Fruit fly (Drosophila melanogaster): Measurements from ENCODE around the gene nkd.

Gene nkd

DNA sequence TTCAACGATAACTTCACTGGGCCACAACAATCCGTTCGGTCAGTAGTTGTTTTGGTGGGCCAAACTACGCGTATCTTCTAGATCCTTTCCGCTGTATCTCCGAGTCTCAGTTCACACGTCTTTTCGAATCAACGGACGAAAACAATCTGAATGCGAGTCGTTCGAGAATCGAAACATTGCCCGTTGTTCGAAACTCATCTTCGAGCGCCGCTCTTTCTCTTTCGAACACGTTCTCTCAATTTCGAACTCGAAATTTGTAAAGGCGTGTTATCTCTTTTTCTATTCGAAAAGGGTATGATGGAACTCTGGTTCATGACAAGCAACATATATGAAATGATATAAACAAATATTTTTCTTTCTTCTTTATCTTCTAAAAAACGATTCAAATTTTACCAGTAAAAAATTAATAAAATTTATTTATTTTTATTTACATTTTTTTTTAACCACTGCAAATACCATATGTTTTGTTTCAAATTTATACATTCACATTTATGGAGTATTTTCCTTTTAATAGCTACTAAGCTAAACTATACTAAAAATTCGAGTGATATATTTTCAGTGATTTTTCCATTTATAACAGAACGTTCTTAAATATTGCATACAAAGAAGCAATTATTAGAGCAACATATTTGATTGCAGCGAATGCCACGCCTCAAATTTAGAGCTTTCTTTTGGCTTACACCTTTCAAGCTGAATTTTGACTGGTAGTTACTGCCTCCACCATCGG is at the start of gene nkd:
TSS of gene nkd (minus strand) at position 151 of the 727 bp plus-strand sequence.
- TF ChIP-seq EcR (GFP tag; optimal IDR thresholded peaks at IDR 0.05), result no peak
- no peak for TF ChIP-seq CG8478 (optimal IDR thresholded peaks at IDR 0.05)
- TF ChIP-seq pan (optimal IDR thresholded peaks at IDR 0.05), result peak; percentile 70
- TF ChIP-seq psq (optimal IDR thresholded peaks at IDR 0.05), result no peak
- TF ChIP-seq usp (GFP tag; optimal IDR thresholded peaks at IDR 0.05), result no peak
- no peak for TF ChIP-seq Dll (optimal IDR thresholded peaks at IDR 0.05)

DNA sequence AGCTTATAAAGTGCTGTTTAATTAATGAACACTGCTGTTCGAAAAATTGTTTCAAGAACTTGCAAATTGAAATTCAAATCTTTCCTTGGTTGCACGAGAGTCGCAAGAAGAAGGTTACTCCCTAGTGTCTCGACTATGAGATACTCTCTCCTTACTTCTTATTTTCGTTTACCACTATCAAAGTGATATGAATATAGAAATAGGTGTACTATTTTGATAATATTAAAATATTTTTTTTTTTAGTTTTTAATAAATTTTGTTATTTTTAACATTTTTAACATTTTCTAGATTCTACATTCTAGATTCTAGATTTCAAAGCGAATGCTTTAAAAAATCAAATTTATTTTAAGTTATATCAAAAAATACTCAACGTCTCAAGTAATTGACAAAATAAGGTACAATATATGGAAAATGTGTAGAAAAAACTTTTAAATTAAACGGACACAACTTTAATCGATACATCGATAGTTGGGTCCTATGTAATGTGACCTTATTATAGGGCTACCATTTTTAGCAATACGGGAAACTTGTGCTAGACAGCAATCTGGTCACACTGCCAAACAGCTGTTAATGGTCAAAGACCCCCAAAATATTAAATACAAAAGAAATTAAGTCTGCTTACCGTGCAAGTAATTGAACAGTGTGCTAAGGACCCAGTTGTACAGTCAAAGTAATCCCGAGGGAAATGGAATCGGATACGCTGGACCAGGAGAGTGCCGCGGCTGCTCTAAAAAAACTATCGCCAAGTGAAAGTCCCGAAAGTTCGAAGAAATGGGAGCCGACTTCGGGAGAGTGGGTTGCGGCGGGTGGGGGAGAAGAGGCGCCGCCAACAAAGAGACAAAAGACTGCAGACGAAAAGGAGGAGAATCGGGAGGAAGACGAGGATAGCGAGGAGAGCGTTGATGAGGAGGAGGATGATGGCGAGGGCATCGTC is 47.1 kb upstream of the nkd start, which contains the start of gene MESR6:
TSS of gene MESR6 (plus strand) at position 546 of the 934 bp plus-strand sequence.
- TF ChIP-seq pan (optimal IDR thresholded peaks at IDR 0.05) (no peak), Dll (optimal IDR thresholded peaks at IDR 0.05) (no peak), CG8478 (optimal IDR thresholded peaks at IDR 0.05) (no peak), EcR (GFP tag; optimal IDR thresholded peaks at IDR 0.05) (peak; percentile 93 to 97)

DNA sequence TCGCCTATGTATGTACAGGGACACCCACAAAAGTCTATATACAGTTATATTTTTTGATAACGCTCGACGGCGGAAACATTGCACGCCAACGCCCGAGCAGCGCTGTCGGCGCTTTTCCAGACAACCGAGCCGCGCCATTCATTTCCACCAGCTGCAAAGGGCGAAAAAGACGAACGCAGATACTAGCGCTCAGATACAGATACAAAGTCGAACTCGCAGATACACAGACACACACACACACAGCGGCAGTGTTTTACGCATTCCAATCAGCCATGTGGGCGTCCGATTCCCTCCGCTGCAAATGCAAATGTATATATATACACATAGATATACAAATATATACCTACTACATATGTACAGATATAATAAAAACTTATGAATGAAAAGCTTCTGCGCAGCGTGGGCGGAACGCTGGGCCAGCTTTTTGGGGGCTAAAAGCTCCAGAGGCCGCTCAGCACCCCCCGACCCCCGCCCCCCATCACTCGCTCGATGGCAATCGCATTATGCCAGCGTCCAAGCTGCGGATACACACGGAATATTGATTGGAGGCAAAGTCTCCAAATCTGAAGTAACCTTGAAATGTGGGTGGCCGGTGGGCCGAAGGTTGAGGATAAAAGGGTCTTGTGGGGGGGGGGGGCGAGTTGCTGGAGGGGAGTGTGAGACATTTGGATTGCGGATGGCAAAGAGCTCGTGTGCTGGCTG is 46.3 kb upstream of the nkd start:
- no peak for TF ChIP-seq usp (GFP tag; optimal IDR thresholded peaks at IDR 0.05)
- TF ChIP-seq Dll (optimal IDR thresholded peaks at IDR 0.05), result no peak
- no peak for TF ChIP-seq CG8478 (optimal IDR thresholded peaks at IDR 0.05)
- TF ChIP-seq psq (optimal IDR thresholded peaks at IDR 0.05), result no peak
- no peak for TF ChIP-seq pan (optimal IDR thresholded peaks at IDR 0.05)
- no peak for TF ChIP-seq EcR (GFP tag; optimal IDR thresholded peaks at IDR 0.05)

DNA sequence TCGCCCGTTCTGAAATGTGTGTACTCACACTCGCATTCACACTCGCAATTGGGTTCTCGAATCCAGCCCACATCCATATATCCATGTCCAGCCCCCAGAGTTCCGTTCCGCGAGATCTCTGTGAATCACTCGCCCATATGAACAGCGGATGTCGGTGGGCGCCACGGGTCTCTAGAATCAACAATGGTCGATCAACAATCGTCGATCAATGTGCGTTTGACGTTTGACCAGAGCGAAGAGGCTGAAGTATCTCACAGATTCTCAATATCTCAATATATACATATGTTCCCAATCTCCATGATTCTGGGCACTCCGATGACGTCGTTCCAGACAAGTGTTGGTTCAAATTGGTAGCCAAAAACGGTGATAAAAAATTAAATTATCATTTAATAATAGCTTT is 43.9 kb upstream of the nkd start:
- no peak for TF ChIP-seq EcR (GFP tag; optimal IDR thresholded peaks at IDR 0.05)
- no peak for TF ChIP-seq CG8478 (optimal IDR thresholded peaks at IDR 0.05)
- TF ChIP-seq psq (optimal IDR thresholded peaks at IDR 0.05), result no peak
- TF ChIP-seq pan (optimal IDR thresholded peaks at IDR 0.05), result no peak
- no peak for TF ChIP-seq Dll (optimal IDR thresholded peaks at IDR 0.05)
- no peak for TF ChIP-seq usp (GFP tag; optimal IDR thresholded peaks at IDR 0.05)

DNA sequence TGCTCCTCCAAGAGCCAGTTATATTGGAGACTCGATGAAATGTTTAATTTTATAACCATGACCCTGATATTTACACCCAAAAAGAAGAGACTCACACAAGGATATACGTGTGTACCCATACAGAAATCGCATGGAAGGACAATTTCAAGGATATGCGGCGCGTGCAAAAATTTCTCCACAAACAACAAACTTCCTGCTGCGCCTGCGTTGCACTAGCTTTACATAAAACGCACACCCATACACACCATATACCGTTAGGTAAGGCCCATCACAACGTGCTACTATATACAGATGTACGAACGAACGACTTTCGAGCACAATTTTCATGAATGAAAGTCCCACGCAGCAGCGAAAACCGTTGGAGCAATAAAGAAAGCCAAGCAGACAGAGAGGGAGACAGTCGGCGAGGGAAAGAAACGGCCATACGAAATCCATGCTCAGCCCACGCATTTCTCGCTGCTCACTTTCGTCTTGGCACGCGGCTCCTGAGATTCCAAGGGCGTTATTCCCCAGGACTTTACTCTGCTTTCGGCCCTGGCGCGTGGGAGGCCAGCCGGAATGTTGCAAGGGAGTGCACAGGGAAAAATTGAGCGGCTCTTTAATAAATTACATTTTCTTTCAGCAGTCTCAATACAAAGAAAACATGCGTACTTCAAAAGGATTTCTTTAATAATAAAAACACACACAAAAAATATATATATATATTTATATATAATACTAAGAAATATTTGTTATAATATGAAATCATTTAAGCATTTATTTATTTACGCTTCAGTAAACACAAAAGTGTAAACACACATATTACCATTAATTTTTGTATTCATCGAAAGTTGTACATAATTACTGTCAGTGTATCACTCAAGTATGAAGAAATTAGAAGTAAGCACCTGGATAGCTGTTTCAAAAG is 42.4 kb upstream of the nkd start:
- TF ChIP-seq CG8478 (optimal IDR thresholded peaks at IDR 0.05) (no peak), Dll (optimal IDR thresholded peaks at IDR 0.05) (no peak), psq (optimal IDR thresholded peaks at IDR 0.05) (no peak), pan (optimal IDR thresholded peaks at IDR 0.05) (no peak), EcR (GFP tag; optimal IDR thresholded peaks at IDR 0.05) (no peak), usp (GFP tag; optimal IDR thresholded peaks at IDR 0.05) (no peak)

DNA sequence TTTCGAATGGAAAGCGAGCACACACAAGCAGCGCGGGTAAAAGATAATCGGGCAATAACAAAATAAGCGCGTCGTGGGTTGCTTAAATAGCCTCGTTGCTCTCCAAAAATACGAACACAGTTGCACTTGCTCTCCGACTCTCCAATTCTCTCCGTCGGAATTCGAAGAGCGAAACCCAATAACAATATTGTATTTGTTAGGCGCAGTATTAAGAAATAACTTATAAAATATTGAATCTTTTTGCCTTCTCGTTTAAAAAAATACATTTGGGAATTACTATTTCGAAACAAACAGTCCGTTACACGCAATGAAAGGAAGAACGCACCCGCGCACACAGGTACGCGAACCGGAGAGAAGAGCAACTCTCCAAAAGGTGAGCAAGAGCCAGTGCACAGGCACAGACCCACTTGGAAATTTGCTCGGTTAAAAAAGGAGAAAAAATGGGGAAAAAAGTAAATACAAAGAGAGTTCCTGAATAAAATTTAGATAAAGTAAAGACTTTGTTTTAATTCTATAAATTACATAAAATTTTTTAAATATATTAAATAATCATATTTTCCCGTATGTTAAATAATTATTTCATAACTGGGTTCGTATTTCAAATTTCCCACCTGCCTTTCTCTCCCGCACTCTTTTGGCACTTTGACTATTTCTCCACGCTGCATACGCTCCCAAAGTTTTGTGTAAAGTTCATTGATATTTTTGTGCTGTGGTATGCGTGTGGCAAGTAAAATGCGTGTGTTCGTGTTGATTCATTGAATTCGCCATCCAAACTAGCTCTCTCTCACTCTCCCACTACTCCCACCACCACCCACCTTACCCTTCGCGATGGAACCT is 41.3 kb upstream of the nkd start, which contains the start of gene Mkp3:
TSS of gene Mkp3 (minus strand) at position 63 of the 837 bp plus-strand sequence.
- TF ChIP-seq Dll (optimal IDR thresholded peaks at IDR 0.05), result peak; percentile 73
- no peak for TF ChIP-seq CG8478 (optimal IDR thresholded peaks at IDR 0.05)

- no peak for TF ChIP-seq psq (optimal IDR thresholded peaks at IDR 0.05)
- TF ChIP-seq usp (GFP tag; optimal IDR thresholded peaks at IDR 0.05), result no peak
- TF ChIP-seq pan (optimal IDR thresholded peaks at IDR 0.05), result no peak
- TF ChIP-seq Dll (optimal IDR thresholded peaks at IDR 0.05), result no peak
- TF ChIP-seq EcR (GFP tag; optimal IDR thresholded peaks at IDR 0.05), result no peak
- TF ChIP-seq CG8478 (optimal IDR thresholded peaks at IDR 0.05), result no peak
Measured at dm6 chr3L:19085688-19086363, 40.6 kb upstream of the nkd start.

DNA sequence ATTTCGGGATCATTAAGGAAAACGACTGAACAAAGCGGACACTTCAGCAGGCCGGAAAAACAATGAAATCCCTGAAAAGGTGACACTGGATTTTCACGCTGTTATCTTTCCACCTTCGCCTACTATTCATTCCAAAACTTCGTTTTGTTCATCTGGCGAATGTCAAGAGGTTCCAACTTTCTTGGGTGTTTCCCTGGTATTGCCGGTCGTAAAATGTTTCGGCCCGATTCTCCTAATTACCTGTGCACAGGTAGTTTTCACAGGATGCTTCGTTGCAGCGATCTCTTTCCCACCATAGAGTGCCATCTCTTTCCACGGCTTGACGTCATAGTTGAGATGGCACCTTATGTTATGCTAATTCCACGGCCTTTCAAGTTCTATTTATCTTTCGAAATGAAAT is 37.9 kb upstream of the nkd start:
- no peak for TF ChIP-seq usp (GFP tag; optimal IDR thresholded peaks at IDR 0.05)

dm6 chr3L:19080926-19081700 is 35.9 kb upstream of the nkd start:
- TF ChIP-seq psq (optimal IDR thresholded peaks at IDR 0.05), result no peak
- peak; percentile 61 to 91 for TF ChIP-seq EcR (GFP tag; optimal IDR thresholded peaks at IDR 0.05)
